Fruit fly (Drosophila melanogaster): Measurements from ENCODE around the gene Pus7.

Pus7 gene

dm6 chr3L:8547104-8547523 is 37.3 kb downstream of the Pus7 start (continued):
- peak; percentile 42 for TF ChIP-seq CG8089 (GFP tag; optimal IDR thresholded peaks at IDR 0.05)
- TF ChIP-seq TFAM (GFP tag; optimal IDR thresholded peaks at IDR 0.05) = no peak
- 0 out of 3 replicates have a peak, but pooled peaks have one; percentile 39 for TF ChIP-seq C15 (GFP tag; IDR thresholded peaks at IDR 0.05)
- TF ChIP-seq CG7745 (tag; optimal IDR thresholded peaks at IDR 0.05) = no peak
- peak; percentile 12 for TF ChIP-seq Sry-δ (GFP tag; optimal IDR thresholded peaks at IDR 0.05)
- TF ChIP-seq CG34224 (GFP tag; IDR thresholded peaks at IDR 0.05; ENCODE audit: partially characterized antibody) = no peak
- peak; percentile 68; the same call in 2 of the 3 replicates for TF ChIP-seq CG34422 (GFP tag; IDR thresholded peaks at IDR 0.05)
- peak in 1 of 2 experiments; percentile 89 for TF ChIP-seq eve (GFP tag; optimal IDR thresholded peaks at IDR 0.05)
- TF ChIP-seq CG13123 (GFP tag; optimal IDR thresholded peaks at IDR 0.05) = peak; percentile 73
- TF ChIP-seq Blimp-1 (GFP tag; optimal IDR thresholded peaks at IDR 0.05) = peak; percentile 85
- TF ChIP-seq Sin3A (optimal IDR thresholded peaks at IDR 0.05) = no peak
- no peak for TF ChIP-seq nerfin-2 (GFP tag; IDR thresholded peaks at IDR 0.05; ENCODE audit: partially characterized antibody)
- peak; percentile 33; the same call in 1 of the 2 replicates for TF ChIP-seq chm (GFP tag; IDR thresholded peaks at IDR 0.05)
- TF ChIP-seq Bteb2 (GFP tag; optimal IDR thresholded peaks at IDR 0.05) = peak; percentile 71
- TF ChIP-seq CG17568 (GFP tag; optimal IDR thresholded peaks at IDR 0.05) = peak; percentile 80
- peak; percentile 38 for TF ChIP-seq CG10565 (GFP tag; optimal IDR thresholded peaks at IDR 0.05)
- TF ChIP-seq CG12236 (GFP tag; optimal IDR thresholded peaks at IDR 0.05) = peak; percentile 24
- TF ChIP-seq CG11085 (GFP tag; IDR thresholded peaks at IDR 0.05) = peak; percentile 64
- peak; percentile 90 for TF ChIP-seq nmo (GFP tag; optimal IDR thresholded peaks at IDR 0.05)
- peak; percentile 88 for TF ChIP-seq CG1233 (GFP tag; optimal IDR thresholded peaks at IDR 0.05)
- peak; percentile 72 for TF ChIP-seq ewg (GFP tag; optimal IDR thresholded peaks at IDR 0.05)
- TF ChIP-seq grau (tag; optimal IDR thresholded peaks at IDR 0.05) = peak; percentile 91
- TF ChIP-seq CG30403 (GFP tag; optimal IDR thresholded peaks at IDR 0.05) = peak; percentile 92
- peak; percentile 52 for TF ChIP-seq CG1603 (tag; optimal IDR thresholded peaks at IDR 0.05)
- TF ChIP-seq gem (tag; optimal IDR thresholded peaks at IDR 0.05) = peak; percentile 94
- peak; percentile 22 for TF ChIP-seq CG7271 (tag; optimal IDR thresholded peaks at IDR 0.05)
- TF ChIP-seq CG7372 (GFP tag; IDR thresholded peaks at IDR 0.05) = peak; percentile 90
- TF ChIP-seq CG9609 (GFP tag; optimal IDR thresholded peaks at IDR 0.05) = peak; percentile 39
- TF ChIP-seq Doc2 (GFP tag; IDR thresholded peaks at IDR 0.05) = no peak
- no peak for TF ChIP-seq Lpt (GFP tag; optimal IDR thresholded peaks at IDR 0.05)
- peak; percentile 67 for TF ChIP-seq zen (tag; optimal IDR thresholded peaks at IDR 0.05)
- peak; percentile 93 for TF ChIP-seq CG3281 (GFP tag; optimal IDR thresholded peaks at IDR 0.05)
- peak; percentile 57 for TF ChIP-seq fd64A (GFP tag; optimal IDR thresholded peaks at IDR 0.05)
- TF ChIP-seq Side (GFP tag; optimal IDR thresholded peaks at IDR 0.05) = peak; percentile 60
- peak; percentile 47; the same call in 1 of the 2 replicates for TF ChIP-seq bowl (GFP tag; IDR thresholded peaks at IDR 0.05)
- no peak for TF ChIP-seq Dll (GFP tag; IDR thresholded peaks at IDR 0.05; ENCODE audit: partially characterized antibody)
- TF ChIP-seq CG31441 (GFP tag; IDR thresholded peaks at IDR 0.05) = peak; percentile 88
- peak; percentile 84 for TF ChIP-seq CG18619 (GFP tag; optimal IDR thresholded peaks at IDR 0.05)
- TF ChIP-seq NfI (GFP tag; optimal IDR thresholded peaks at IDR 0.05) = peak; percentile 90
- no peak for TF ChIP-seq pros (GFP tag; optimal IDR thresholded peaks at IDR 0.05)
- TF ChIP-seq ap (GFP tag; IDR thresholded peaks at IDR 0.05) = peak; percentile 66
- peak; percentile 91 for TF ChIP-seq HmgZ (tag; optimal IDR thresholded peaks at IDR 0.05)
- peak in 1 of 2 experiments; percentile 40 for TF ChIP-seq insv (GFP tag; optimal IDR thresholded peaks at IDR 0.05)
- peak in 1 of 2 experiments; percentile 37 for TF ChIP-seq Hr78 (GFP tag; optimal IDR thresholded peaks at IDR 0.05)
- peak; percentile 50 for TF ChIP-seq Ets97D (GFP tag; optimal IDR thresholded peaks at IDR 0.05)
- TF ChIP-seq Bgb (GFP tag; IDR thresholded peaks at IDR 0.05; ENCODE audit: partially characterized antibody) = no peak
- TF ChIP-seq BtbVII (GFP tag; optimal IDR thresholded peaks at IDR 0.05) = peak; percentile 88
- TF ChIP-seq CG15601 (tag; optimal IDR thresholded peaks at IDR 0.05) = peak; percentile 75
- TF ChIP-seq amos (GFP tag; IDR thresholded peaks at IDR 0.05; ENCODE audit: partially characterized antibody) = no peak
- no peak for TF ChIP-seq unc-4 (GFP tag; IDR thresholded peaks at IDR 0.05; ENCODE audit: partially characterized antibody)

All from whole organism, embryonic.